Fruit fly (Drosophila melanogaster): Measurements from ENCODE around the gene CG12560.

dm6 chr2L:7964611-7965010, 44.7 kb downstream of the CG12560 start:
- TF ChIP-seq Mio (GFP tag; optimal IDR thresholded peaks at IDR 0.05) (no peak), OdsH (GFP tag; optimal IDR thresholded peaks at IDR 0.05) (peak; percentile 63)
